Worm (Caenorhabditis elegans) whole organism, young adult: Measurements from ENCODE around the gene E02C12.12.
"Not testable (repeated sequence)": the region's sequence is repeated elsewhere in the genome, so short reads cannot be mapped to it uniquely, and the experiment has no call there.

Source experiments
- B0261.1 ChIP-seq: sonication (generic microtip); optimal IDR thresholded peaks from 2 replicates; lab custom pipeline; 2016; ENCODE audit warnings: mild to moderate bottlenecking, missing genetic modification characterization, moderate library complexity, missing compliant biosample characterization
- D2030.7 ChIP-seq: fragments of 200-800 bp; sonication (Bioruptor generic); IDR thresholded peaks from 2 replicates; pipeline ENCODE4 v1.3.6; 2022; ENCODE audit warnings: missing genetic modification reagents, missing genetic modification characterization, missing compliant biosample characterization
- F10E7.11 ChIP-seq: sonication (generic microtip); optimal IDR thresholded peaks from 2 replicates; lab custom pipeline; 2017; ENCODE audit warnings: mild to moderate bottlenecking, missing genetic modification characterization, moderate library complexity, missing compliant biosample characterization
- F39B2.1 ChIP-seq: fragments of 200-800 bp; sonication (Bioruptor generic); IDR thresholded peaks from 2 replicates; pipeline ENCODE4 v1.3.6; 2022; ENCODE audit warnings: missing genetic modification reagents, missing genetic modification characterization, missing compliant biosample characterization
- F49E8.2 ChIP-seq: sonication (generic microtip); optimal IDR thresholded peaks from 3 replicates; lab custom pipeline; 2017; ENCODE audit warnings: missing genetic modification characterization, mild to moderate bottlenecking, missing compliant biosample characterization, antibody characterized with exemption, moderate library complexity; ENCODE audit not compliant: insufficient read depth
- Y56A3A.18 ChIP-seq: fragments of 200-800 bp; sonication (Bioruptor generic); IDR thresholded peaks from 2 replicates; pipeline ENCODE4 v1.3.6; 2022; ENCODE audit warnings: missing genetic modification reagents, missing genetic modification characterization, missing compliant biosample characterization
- Y67H2A.10 ChIP-seq: fragments of 200-800 bp; sonication (Bioruptor generic); conservative IDR thresholded peaks from 2 replicates; pipeline ENCODE4 v1.3.6; 2022; ENCODE audit warnings: missing genetic modification reagents, missing genetic modification characterization, missing compliant biosample characterization
- Y79H2A.3 ChIP-seq: fragments of 200-800 bp; sonication (Bioruptor generic); conservative IDR thresholded peaks from 2 replicates; pipeline ENCODE4 v1.3.6; 2022; ENCODE audit warnings: missing genetic modification reagents, missing genetic modification characterization, missing compliant biosample characterization
- Y95B8A.8 ChIP-seq: fragments of 200-800 bp; sonication (Bioruptor generic); IDR thresholded peaks from 2 replicates; pipeline ENCODE4 v1.3.6; 2022; ENCODE audit warnings: missing genetic modification reagents, missing genetic modification characterization, missing compliant biosample characterization
- attf-6 ChIP-seq: fragments of 200-800 bp; sonication (Bioruptor generic); IDR thresholded peaks from 2 replicates; pipeline ENCODE4 v1.3.6; 2022; ENCODE audit warnings: missing genetic modification reagents, missing genetic modification characterization, missing compliant biosample characterization
- bed-2 ChIP-seq: fragments of 200-800 bp; sonication (Bioruptor generic); IDR thresholded peaks from 2 replicates; pipeline ENCODE4 v1.3.6; 2022; ENCODE audit warnings: missing genetic modification reagents, missing genetic modification characterization, missing compliant biosample characterization
- cebp-1 ChIP-seq, 2 experiments: fragments of 200-800 bp in 1 of 2; sonication (Bioruptor generic) in 1 of 2; sonication (generic microtip) in 1 of 2; IDR thresholded peaks in 1 of 2; optimal IDR thresholded peaks in 1 of 2; 2 replicates each; pipeline versions ENCODE4 v1.3.6 to Lab custom; 2017 to 2022; ENCODE audit warnings: missing compliant biosample characterization in 2 of 2, missing genetic modification characterization in 2 of 2, mild to moderate bottlenecking in 1 of 2, missing genetic modification reagents in 1 of 2, moderate library complexity in 1 of 2
- cebp-2 ChIP-seq: fragments of 200-800 bp; sonication (Bioruptor generic); IDR thresholded peaks from 2 replicates; pipeline ENCODE4 v1.3.6; 2022; ENCODE audit warnings: missing genetic modification characterization, missing compliant biosample characterization
- ceh-40 ChIP-seq: fragments of 200-800 bp; sonication (Bioruptor generic); IDR thresholded peaks from 2 replicates; pipeline ENCODE4 v1.3.6; 2022; ENCODE audit warnings: missing genetic modification characterization, missing compliant biosample characterization
- dox-1 ChIP-seq: fragments of 200-800 bp; sonication (Bioruptor generic); IDR thresholded peaks from 2 replicates; pipeline ENCODE4 v1.3.6; 2022; ENCODE audit warnings: missing genetic modification reagents, missing genetic modification characterization, missing compliant biosample characterization
- dpl-1 ChIP-seq: fragments of 150-350 bp; optimal IDR thresholded peaks from 2 replicates; lab custom pipeline; 2014; ENCODE audit warnings: missing biosample characterization, missing genetic modification reagents, missing genetic modification characterization
- gei-17 ChIP-seq: fragments of 200-800 bp; sonication (Bioruptor generic); optimal IDR thresholded peaks from 2 replicates; lab custom pipeline; 2018; ENCODE audit warnings: mild to moderate bottlenecking, missing genetic modification characterization, missing compliant biosample characterization
- hmg-1.2 ChIP-seq: fragments of 200-800 bp; sonication (Bioruptor generic); IDR thresholded peaks from 2 replicates; pipeline ENCODE4 v1.3.6; 2022; ENCODE audit warnings: missing genetic modification reagents, missing genetic modification characterization, missing compliant biosample characterization
- hrde-1 ChIP-seq: sonication (generic microtip); optimal IDR thresholded peaks from 2 replicates; lab custom pipeline; 2016; ENCODE audit warnings: missing genetic modification characterization, mild to moderate bottlenecking, missing compliant biosample characterization, moderate library complexity, missing genotype, missing genetic modification reagents, borderline replicate concordance
- hsf-1 ChIP-seq: fragments of 200-800 bp; sonication (Bioruptor generic); IDR thresholded peaks from 2 replicates; pipeline ENCODE4 v1.3.6; 2022; ENCODE audit warnings: missing genetic modification reagents, missing genetic modification characterization, missing compliant biosample characterization
- lsl-1 ChIP-seq: fragments of 200-800 bp; sonication (Bioruptor generic); optimal IDR thresholded peaks from 2 replicates; lab custom pipeline; 2018; ENCODE audit warnings: mild to moderate bottlenecking, missing genetic modification characterization, moderate library complexity, missing compliant biosample characterization
- madf-3 ChIP-seq: fragments of 200-800 bp; sonication (Bioruptor generic); IDR thresholded peaks from 2 replicates; pipeline ENCODE4 v1.3.6; 2022; ENCODE audit warnings: missing genetic modification reagents, missing genetic modification characterization, missing compliant biosample characterization
- madf-6 ChIP-seq: fragments of 200-800 bp; sonication (Bioruptor generic); IDR thresholded peaks from 2 replicates; pipeline ENCODE4 v1.3.6; 2022; ENCODE audit warnings: missing genetic modification reagents, missing genetic modification characterization, missing compliant biosample characterization
- mxl-1 ChIP-seq: sonication (generic microtip); optimal IDR thresholded peaks from 2 replicates; lab custom pipeline; 2016; ENCODE audit warnings: missing genetic modification characterization, missing compliant biosample characterization
- nfya-2 ChIP-seq: fragments of 200-800 bp; sonication (Bioruptor generic); IDR thresholded peaks from 2 replicates; pipeline ENCODE4 v1.3.6; 2022; ENCODE audit warnings: missing genetic modification reagents, missing genetic modification characterization, missing compliant biosample characterization
- nhr-27 ChIP-seq: fragments of 200-800 bp; sonication (Bioruptor generic); optimal IDR thresholded peaks from 2 replicates; lab custom pipeline; 2018; ENCODE audit warnings: mild to moderate bottlenecking, missing genetic modification characterization, moderate library complexity, missing compliant biosample characterization
- nhr-80 ChIP-seq: sonication (generic microtip); optimal IDR thresholded peaks from 2 replicates; lab custom pipeline; 2016; ENCODE audit warnings: missing genetic modification characterization, missing compliant biosample characterization
- pbrm-1 ChIP-seq: fragments of 200-800 bp; sonication (Bioruptor generic); IDR thresholded peaks from 2 replicates; pipeline ENCODE4 v1.3.6; 2022; ENCODE audit warnings: missing genetic modification reagents, missing genetic modification characterization, missing compliant biosample characterization
- rcor-1 ChIP-seq: fragments of 200-800 bp; sonication (Bioruptor generic); IDR thresholded peaks from 2 replicates; pipeline ENCODE4 v1.3.6; 2022; ENCODE audit warnings: missing genetic modification reagents, missing genetic modification characterization, missing compliant biosample characterization
- sea-2 ChIP-seq: fragments of 200-800 bp; sonication (Bioruptor generic); IDR thresholded peaks from 2 replicates; pipeline ENCODE4 v1.3.6; 2022; ENCODE audit warnings: missing genetic modification characterization, missing compliant biosample characterization
- snpc-4 ChIP-seq, 5 experiments: fragments of 150-350 bp in 1 of 5; sonication (generic microtip) in 4 of 5; optimal IDR thresholded peaks; 2 replicates each; lab custom pipeline; 2014 to 2018; ENCODE audit warnings: missing genetic modification characterization in 5 of 5, missing biosample characterization in 3 of 5, antibody characterized with exemption in 2 of 5, mild to moderate bottlenecking in 2 of 5, missing compliant biosample characterization in 2 of 5, missing genotype in 2 of 5, moderate library complexity in 2 of 5, missing genetic modification reagents in 1 of 5
- sptf-2 ChIP-seq: fragments of 200-800 bp; sonication (Bioruptor generic); optimal IDR thresholded peaks from 2 replicates; lab custom pipeline; 2018; ENCODE audit warnings: mild to moderate bottlenecking, missing genetic modification characterization, missing compliant biosample characterization
- unc-130 ChIP-seq: sonication (generic microtip); optimal IDR thresholded peaks from 2 replicates; lab custom pipeline; 2016; ENCODE audit warnings: missing genetic modification reagents, missing genetic modification characterization, missing compliant biosample characterization
- xnd-1 ChIP-seq: sonication (generic microtip); optimal IDR thresholded peaks from 2 replicates; lab custom pipeline; 2016; ENCODE audit warnings: missing genotype, missing genetic modification reagents, missing genetic modification characterization, missing compliant biosample characterization
- ztf-18 ChIP-seq: sonication (generic microtip); optimal IDR thresholded peaks from 2 replicates; lab custom pipeline; 2016; ENCODE audit warnings: missing genotype, mild to moderate bottlenecking, missing genetic modification characterization, missing compliant biosample characterization

The E02C12.12 gene

ce11 chrV:9382538-9383328 is 620 bp upstream of the E02C12.12 start (continued):
- TF ChIP-seq cebp-1 (GFP tag; IDR thresholded peaks at IDR 0.05; lab: Robert Waterston, UW) (peak; percentile 71), cebp-1 (tag; optimal IDR thresholded peaks at IDR 0.05; lab: Kevin White, UChicago) (peak; percentile 82), nhr-27 (tag; lab: Kevin White, UChicago) (no peak), lsl-1 (GFP tag; lab: Kevin White, UChicago) (peak; percentile 89), hmg-1.2 (GFP tag; lab: Robert Waterston, UW) (peak; percentile 67; the same call in 1 of the 2 replicates), B0261.1 (tag; lab: Kevin White, UChicago) (no peak), cebp-2 (GFP tag; lab: Robert Waterston, UW) (no peak), ztf-18 (peak; percentile 97), xnd-1 (tag; lab: Kevin White, UChicago) (peak; percentile 99), nfya-2 (no peak), D2030.7 (GFP tag; lab: Robert Waterston, UW) (peak; percentile 98; the same call in 1 of the 2 replicates), nhr-80 (no peak), madf-6 (peak; percentile 100), attf-6 (GFP tag; lab: Robert Waterston, UW) (peak; percentile 78), unc-130 (GFP tag; lab: Kevin White, UChicago) (peak; percentile 88), mxl-1 (tag; lab: Kevin White, UChicago) (no peak), Y79H2A.3 (GFP tag; lab: Robert Waterston, UW) (0 out of 2 replicates have a peak, but pooled peaks have one; percentile 55), F10E7.11 (tag; lab: Kevin White, UChicago) (no peak), pbrm-1 (GFP tag; lab: Robert Waterston, UW) (peak; percentile 87), dpl-1 (GFP tag; lab: Kevin White, UChicago) (peak; percentile 98), hrde-1 (tag; lab: Kevin White, UChicago) (no peak), sptf-2 (GFP tag; lab: Kevin White, UChicago) (no peak), Y95B8A.8 (peak; percentile 91; the same call in 1 of the 2 replicates), Y67H2A.10 (GFP tag; lab: Robert Waterston, UW) (no peak), rcor-1 (GFP tag; lab: Robert Waterston, UW) (peak; percentile 90), dox-1 (GFP tag; lab: Robert Waterston, UW) (peak; percentile 94), F49E8.2 (tag; lab: Kevin White, UChicago) (peak; percentile 82), bed-2 (GFP tag; lab: Robert Waterston, UW) (no peak), snpc-4 (GFP tag; optimal IDR thresholded peaks at IDR 0.05; lab: Kevin White, UChicago) (peak; percentile 29), snpc-4 (tag; optimal IDR thresholded peaks at IDR 0.05; lab: Kevin White, UChicago) (peak in 2 of 4 experiments; percentile 50 to 60), F39B2.1 (GFP tag; lab: Robert Waterston, UW) (no peak), gei-17 (no peak), sea-2 (GFP tag; lab: Robert Waterston, UW) (no peak), Y56A3A.18 (GFP tag; lab: Robert Waterston, UW) (no peak), hsf-1 (GFP tag; lab: Robert Waterston, UW) (peak; percentile 89), madf-3 (peak; percentile 92)
- TF ChIP-seq, all 124 proteins: peak for 40

ce11 chrV:9379808-9380207 is 2.3 kb downstream of the E02C12.12 start, which contains the start of gene E02C12.11:
TSS of gene E02C12.11 (minus strand) at chrV:9379908.
- not testable (repeated sequence) for TF ChIP-seq ceh-40 (GFP tag; lab: Robert Waterston, UW); nhr-80; Y95B8A.8
